Worm (Caenorhabditis elegans) whole organism, L1 larva: ENCODE data around the gene Y57E12B.11.

Experiments
- aha-1 ChIP-seq: fragments of 150-350 bp; optimal IDR thresholded peaks from 2 replicates; lab custom pipeline; 2014; ENCODE audit warnings: missing biosample characterization, missing genetic modification characterization
- blmp-1 ChIP-seq: fragments of 150-350 bp; optimal IDR thresholded peaks from 2 replicates; lab custom pipeline; 2014; ENCODE audit warnings: missing biosample characterization, missing genetic modification characterization
- fos-1 ChIP-seq: fragments of 150-350 bp; optimal IDR thresholded peaks from 2 replicates; lab custom pipeline; 2014; ENCODE audit warnings: missing biosample characterization, missing genetic modification characterization
- nhr-12 ChIP-seq: sonication (generic microtip); optimal IDR thresholded peaks from 2 replicates; lab custom pipeline; 2017; ENCODE audit warnings: missing biosample characterization, missing genetic modification characterization
- nhr-19 ChIP-seq: fragments of 200-800 bp; sonication (Bioruptor generic); conservative IDR thresholded peaks from 2 replicates; pipeline ENCODE4 v1.3.6; 2022; ENCODE audit warnings: missing genetic modification characterization, missing compliant biosample characterization
- nhr-28 ChIP-seq: fragments of 150-350 bp; optimal IDR thresholded peaks from 2 replicates; lab custom pipeline; 2014; ENCODE audit warnings: missing biosample characterization, missing genetic modification characterization
- pqm-1 ChIP-seq: sonication (generic microtip); optimal IDR thresholded peaks from 3 replicates; lab custom pipeline; 2017; ENCODE audit warnings: missing biosample characterization, missing genetic modification characterization

DNA sequence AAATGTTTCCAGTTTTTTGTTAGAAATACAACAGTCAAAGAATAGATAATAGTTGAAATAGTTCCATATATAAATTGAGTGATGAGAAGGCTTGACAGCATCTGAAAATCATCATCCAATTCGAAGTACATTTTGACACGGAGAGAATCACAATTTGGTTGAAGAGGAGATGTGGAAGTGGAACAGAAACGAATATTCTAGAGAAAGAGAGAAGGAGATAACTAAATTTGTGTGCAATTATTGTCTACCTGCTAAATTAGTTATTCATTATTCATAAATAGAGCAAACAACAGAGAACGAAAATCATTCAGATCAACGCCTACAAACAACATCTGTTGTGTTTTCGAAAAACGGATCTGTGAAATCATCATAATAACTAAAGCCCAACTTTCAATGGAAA, 4.1 kb upstream of the Y57E12B.11 start, which contains the start of gene srg-31:
- TF ChIP-seq blmp-1 (tag; lab: Kevin White, UChicago) (no peak), nhr-12 (tag; lab: Kevin White, UChicago) (no peak), fos-1 (no peak), nhr-19 (GFP tag; lab: Robert Waterston, UW) (no peak), nhr-28 (no peak), pqm-1 (tag; lab: Kevin White, UChicago) (no peak), aha-1 (no peak)
